Worm (Caenorhabditis elegans) whole organism, L1 larva: ENCODE measurements around the gene faah-3.

Experiments
- C04F5.9 ChIP-seq: sonication (generic microtip); optimal IDR thresholded peaks from 2 replicates; lab custom pipeline; 2016; ENCODE audit warnings: missing genetic modification characterization, missing compliant biosample characterization
- C16A3.4 ChIP-seq: fragments of 150-350 bp; optimal IDR thresholded peaks from 2 replicates; lab custom pipeline; 2014; ENCODE audit warnings: missing biosample characterization, missing genetic modification characterization
- C34B4.2 ChIP-seq: sonication (generic microtip); optimal IDR thresholded peaks from 2 replicates; lab custom pipeline; 2017; ENCODE audit warnings: mild to moderate bottlenecking, missing genetic modification characterization, missing compliant biosample characterization
- F16B12.6 ChIP-seq: fragments of 150-350 bp; optimal IDR thresholded peaks from 2 replicates; lab custom pipeline; 2014; ENCODE audit warnings: missing biosample characterization, missing genetic modification characterization
- Y116A8C.19 ChIP-seq: sonication (generic microtip); optimal IDR thresholded peaks from 2 replicates; lab custom pipeline; 2016; ENCODE audit warnings: missing compliant biosample characterization, missing genetic modification characterization, borderline replicate concordance
- alr-1 ChIP-seq: fragments of 200-800 bp; sonication (Bioruptor generic); optimal IDR thresholded peaks from 2 replicates; lab custom pipeline; 2018; ENCODE audit warnings: borderline replicate concordance, mild to moderate bottlenecking, missing genetic modification characterization, missing compliant biosample characterization
- ama-1 ChIP-seq: fragments of 150-350 bp; optimal IDR thresholded peaks from 2 replicates; lab custom pipeline; 2014
- ceh-63 ChIP-seq: fragments of 200-800 bp; sonication (Bioruptor generic); optimal IDR thresholded peaks from 2 replicates; lab custom pipeline; 2018; ENCODE audit warnings: mild to moderate bottlenecking, missing genetic modification characterization, missing compliant biosample characterization
- ceh-8 ChIP-seq: fragments of 200-800 bp; sonication (Bioruptor generic); optimal IDR thresholded peaks from 2 replicates; lab custom pipeline; 2018; ENCODE audit warnings: mild to moderate bottlenecking, missing genetic modification characterization, moderate library complexity, missing compliant biosample characterization
- ceh-82 ChIP-seq, 3 experiments: fragments of 150-350 bp in 1 of 3; sonication (generic microtip) in 2 of 3; optimal IDR thresholded peaks; 2 replicates each; lab custom pipeline; 2014 to 2017; ENCODE audit warnings: missing biosample characterization in 3 of 3, missing genetic modification characterization in 3 of 3
- ceh-88 ChIP-seq: fragments of 200-800 bp; sonication (Bioruptor generic); IDR thresholded peaks from 2 replicates; pipeline ENCODE4 v1.3.6; 2022; ENCODE audit warnings: missing genetic modification characterization, missing compliant biosample characterization
- ces-1 ChIP-seq: fragments of 150-350 bp; optimal IDR thresholded peaks from 2 replicates; lab custom pipeline; 2014; ENCODE audit warnings: missing biosample characterization, missing genetic modification reagents, missing genetic modification characterization
- dpl-1 ChIP-seq, 3 experiments: fragments of 150-350 bp in 2 of 3; sonication (generic microtip) in 1 of 3; optimal IDR thresholded peaks; 2 replicates each; lab custom pipeline; 2014 to 2017; ENCODE audit warnings: missing biosample characterization in 3 of 3, missing genetic modification characterization in 3 of 3, missing genetic modification reagents in 3 of 3
- dsc-1 ChIP-seq: sonication (generic microtip); optimal IDR thresholded peaks from 2 replicates; lab custom pipeline; 2016; ENCODE audit warnings: mild to moderate bottlenecking, missing genetic modification characterization, missing compliant biosample characterization
- efl-1 ChIP-seq, 4 experiments: fragments of 150-350 bp; optimal IDR thresholded peaks in 3 of 4; peaks in 1 of 4; 1 replicate in 1 of 4; 2 replicates in 3 of 4; lab custom pipeline; 2014; ENCODE audit warnings: missing biosample characterization in 2 of 4, missing genetic modification characterization in 2 of 4, missing genetic modification reagents in 2 of 4
- efl-3 ChIP-seq: fragments of 200-800 bp; sonication (Bioruptor generic); optimal IDR thresholded peaks from 2 replicates; lab custom pipeline; 2018; ENCODE audit warnings: mild to moderate bottlenecking, missing genetic modification characterization, missing compliant biosample characterization
- elt-2 ChIP-seq: sonication (generic microtip); optimal IDR thresholded peaks from 2 replicates; lab custom pipeline; 2016; ENCODE audit warnings: missing genetic modification characterization, mild to moderate bottlenecking, inconsistent platforms, missing compliant biosample characterization, missing genetic modification reagents
- elt-3 ChIP-seq, 6 experiments: fragments of 150-350 bp in 1 of 6; sonication (generic microtip); optimal IDR thresholded peaks; 2 replicates each; lab custom pipeline; 2017 to 2018; ENCODE audit warnings: missing biosample characterization in 6 of 6, missing genetic modification characterization in 6 of 6, inconsistent platforms in 1 of 6
- ets-5 ChIP-seq: fragments of 200-800 bp; sonication (Bioruptor generic); IDR thresholded peaks from 2 replicates; pipeline ENCODE4 v1.3.6; 2022; ENCODE audit warnings: missing genetic modification characterization, missing compliant biosample characterization
- fkh-10 ChIP-seq: sonication (generic microtip); optimal IDR thresholded peaks from 2 replicates; lab custom pipeline; 2017; ENCODE audit warnings: missing biosample characterization, missing genetic modification reagents, missing genetic modification characterization
- fkh-8 ChIP-seq: sonication (generic microtip); optimal IDR thresholded peaks from 2 replicates; lab custom pipeline; 2016; ENCODE audit warnings: mild to moderate bottlenecking, missing genetic modification characterization, missing compliant biosample characterization
- fos-1 ChIP-seq: fragments of 150-350 bp; optimal IDR thresholded peaks from 2 replicates; lab custom pipeline; 2014; ENCODE audit warnings: missing biosample characterization, missing genetic modification characterization
- hlh-17 ChIP-seq: fragments of 200-800 bp; sonication (Bioruptor generic); optimal IDR thresholded peaks from 2 replicates; lab custom pipeline; 2018; ENCODE audit warnings: missing genetic modification characterization, mild to moderate bottlenecking, missing compliant biosample characterization, moderate library complexity, borderline replicate concordance
- hlh-4 ChIP-seq: sonication (generic microtip); optimal IDR thresholded peaks from 2 replicates; lab custom pipeline; 2016; ENCODE audit warnings: mild to moderate bottlenecking, missing genetic modification characterization, missing compliant biosample characterization
- irx-1 ChIP-seq: sonication (generic microtip); optimal IDR thresholded peaks from 2 replicates; lab custom pipeline; 2016; ENCODE audit warnings: missing genetic modification characterization, missing compliant biosample characterization
- isw-1 ChIP-seq: fragments of 200-800 bp; sonication (Bioruptor generic); IDR thresholded peaks from 2 replicates; pipeline ENCODE4 v1.3.6; 2022; ENCODE audit warnings: missing genetic modification characterization, missing compliant biosample characterization
- lir-3 ChIP-seq: sonication (generic microtip); optimal IDR thresholded peaks from 2 replicates; lab custom pipeline; 2016; ENCODE audit warnings: mild to moderate bottlenecking, missing genetic modification characterization, moderate library complexity, missing compliant biosample characterization; ENCODE audit not compliant: poor library complexity
- mab-9 ChIP-seq: fragments of 200-800 bp; sonication (Bioruptor generic); IDR thresholded peaks from 2 replicates; pipeline ENCODE4 v1.3.6; 2022; ENCODE audit warnings: missing genetic modification reagents, missing genetic modification characterization, missing compliant biosample characterization
- mef-2 ChIP-seq: fragments of 150-350 bp; optimal IDR thresholded peaks from 2 replicates; lab custom pipeline; 2014; ENCODE audit warnings: missing biosample characterization, missing genetic modification characterization
- mep-1 ChIP-seq: fragments of 150-350 bp; optimal IDR thresholded peaks from 2 replicates; lab custom pipeline; 2014; ENCODE audit warnings: missing biosample characterization, missing genetic modification characterization
- nhr-11 ChIP-seq: fragments of 150-350 bp; optimal IDR thresholded peaks from 2 replicates; lab custom pipeline; 2014; ENCODE audit warnings: missing biosample characterization, missing genetic modification characterization
- nhr-237 ChIP-seq: fragments of 150-350 bp; optimal IDR thresholded peaks from 2 replicates; lab custom pipeline; 2014; ENCODE audit warnings: missing biosample characterization, missing genetic modification characterization
- nhr-71 ChIP-seq: sonication (generic microtip); optimal IDR thresholded peaks from 2 replicates; lab custom pipeline; 2016; ENCODE audit warnings: mild to moderate bottlenecking, missing genetic modification characterization, moderate library complexity, missing compliant biosample characterization
- nhr-76 ChIP-seq: sonication (generic microtip); optimal IDR thresholded peaks from 2 replicates; lab custom pipeline; 2017; ENCODE audit warnings: missing biosample characterization, missing genetic modification characterization
- nhr-90 ChIP-seq: sonication (generic microtip); optimal IDR thresholded peaks from 2 replicates; lab custom pipeline; 2016; ENCODE audit warnings: mild to moderate bottlenecking, missing genetic modification characterization, missing compliant biosample characterization; ENCODE audit not compliant: poor library complexity
- pqm-1 ChIP-seq: sonication (generic microtip); optimal IDR thresholded peaks from 3 replicates; lab custom pipeline; 2017; ENCODE audit warnings: missing biosample characterization, missing genetic modification characterization
- rnt-1 ChIP-seq: sonication (generic microtip); optimal IDR thresholded peaks from 2 replicates; lab custom pipeline; 2016; ENCODE audit warnings: mild to moderate bottlenecking, missing genetic modification characterization, moderate library complexity, missing compliant biosample characterization
- skn-1 ChIP-seq: fragments of 150-350 bp; optimal IDR thresholded peaks from 2 replicates; lab custom pipeline; 2014; ENCODE audit warnings: missing biosample characterization, missing genetic modification characterization
- snpc-4 ChIP-seq: fragments of 150-350 bp; optimal IDR thresholded peaks from 2 replicates; lab custom pipeline; 2014; ENCODE audit warnings: missing biosample characterization, missing genetic modification characterization
- sox-4 ChIP-seq: sonication (generic microtip); optimal IDR thresholded peaks from 2 replicates; lab custom pipeline; 2016; ENCODE audit warnings: missing genetic modification characterization, missing compliant biosample characterization
- sptf-1 ChIP-seq: fragments of 150-350 bp; optimal IDR thresholded peaks from 2 replicates; lab custom pipeline; 2014; ENCODE audit warnings: missing biosample characterization, missing genetic modification characterization
- tbx-2 ChIP-seq: sonication (generic microtip); optimal IDR thresholded peaks from 2 replicates; lab custom pipeline; 2016; ENCODE audit warnings: missing genetic modification characterization, missing compliant biosample characterization
- unc-130 ChIP-seq: fragments of 150-350 bp; optimal IDR thresholded peaks from 2 replicates; lab custom pipeline; 2017; ENCODE audit warnings: missing biosample characterization, missing genetic modification characterization, inconsistent platforms
- unc-62 ChIP-seq: fragments of 150-350 bp; optimal IDR thresholded peaks from 2 replicates; lab custom pipeline; 2014; ENCODE audit warnings: missing biosample characterization, missing genetic modification reagents, missing genetic modification characterization
- vab-15 ChIP-seq: sonication (generic microtip); optimal IDR thresholded peaks from 2 replicates; lab custom pipeline; 2017; ENCODE audit warnings: missing genotype, mild to moderate bottlenecking, missing genetic modification characterization, missing compliant biosample characterization
- xbp-1 ChIP-seq: sonication (generic microtip); optimal IDR thresholded peaks from 2 replicates; lab custom pipeline; 2016; ENCODE audit warnings: missing genetic modification characterization, missing compliant biosample characterization
- zag-1 ChIP-seq: fragments of 150-350 bp; optimal IDR thresholded peaks from 2 replicates; lab custom pipeline; 2014; ENCODE audit warnings: missing biosample characterization, missing genetic modification characterization
- zip-4 ChIP-seq: fragments of 200-800 bp; sonication (Bioruptor generic); optimal IDR thresholded peaks from 2 replicates; lab custom pipeline; 2018; ENCODE audit warnings: mild to moderate bottlenecking, missing genetic modification characterization, moderate library complexity, missing compliant biosample characterization
- ztf-4 ChIP-seq: fragments of 150-350 bp; optimal IDR thresholded peaks from 2 replicates; lab custom pipeline; 2014; ENCODE audit warnings: missing biosample characterization, missing genetic modification characterization

The faah-3 gene

ce11 chrIV:960177-960576, 14.7 kb upstream of the faah-3 start:
- no peak for TF ChIP-seq skn-1 (tag; lab: Kevin White, UChicago)
- no peak for TF ChIP-seq elt-3 (tag; optimal IDR thresholded peaks at IDR 0.05; lab: Kevin White, UChicago)
- TF ChIP-seq ets-5 (GFP tag; lab: Robert Waterston, UW) = no peak
- TF ChIP-seq dpl-1 (GFP tag; optimal IDR thresholded peaks at IDR 0.05; lab: Kevin White, UChicago) = no peak
- TF ChIP-seq efl-1 (optimal IDR thresholded peaks at IDR 0.05; lab: Kevin White, UChicago) = no peak
- TF ChIP-seq efl-1 (GFP tag; optimal IDR thresholded peaks at IDR 0.05 in 1 of 2; lab: Kevin White, UChicago) = no peak
- no peak for TF ChIP-seq zip-4 (GFP tag; lab: Kevin White, UChicago)
- no peak for TF ChIP-seq mef-2
- no peak for TF ChIP-seq unc-130 (tag; lab: Kevin White, UChicago)
- no peak for TF ChIP-seq irx-1 (tag; lab: Kevin White, UChicago)
- no peak for TF ChIP-seq alr-1 (tag; lab: Kevin White, UChicago)
- TF ChIP-seq fkh-8 (tag; lab: Kevin White, UChicago) = no peak
- no peak for TF ChIP-seq efl-3 (GFP tag; lab: Kevin White, UChicago)
- TF ChIP-seq ztf-4 (tag; lab: Kevin White, UChicago) = no peak
- TF ChIP-seq elt-2 (tag; lab: Kevin White, UChicago) = no peak
- no peak for TF ChIP-seq snpc-4 (tag; lab: Kevin White, UChicago)
- no peak for TF ChIP-seq pqm-1
- no peak for TF ChIP-seq nhr-90 (tag; lab: Kevin White, UChicago)
- TF ChIP-seq nhr-11 (tag; lab: Kevin White, UChicago) = no peak
- TF ChIP-seq C34B4.2 (tag; lab: Kevin White, UChicago) = no peak
- TF ChIP-seq, all 84 proteins: peak for 0

- TF ChIP-seq zag-1 (tag; lab: Kevin White, UChicago) = no peak
- no peak for TF ChIP-seq F16B12.6
- no peak for TF ChIP-seq fos-1 (tag; lab: Kevin White, UChicago)
- no peak for TF ChIP-seq vab-15
- no peak for TF ChIP-seq mef-2
Observed at ce11 chrIV:959221-959620, 13.8 kb upstream of the faah-3 start, which contains the start of gene plx-1. TSS of gene plx-1 (plus strand) at chrIV:959521.

ce11 chrIV:957820-958219, 12.4 kb upstream of the faah-3 start:
- TF ChIP-seq C16A3.4 (peak; percentile 39), sptf-1 (no peak), hlh-4 (no peak), ceh-82 (tag; optimal IDR thresholded peaks at IDR 0.05; lab: Kevin White, UChicago) (peak in 2 of 3 experiments; percentile 3 to 22), nhr-76 (tag; lab: Kevin White, UChicago) (no peak), C04F5.9 (tag; lab: Kevin White, UChicago) (peak; percentile 20), xbp-1 (tag; lab: Kevin White, UChicago) (peak; percentile 42), Y116A8C.19 (tag; lab: Kevin White, UChicago) (no peak), ceh-88 (no peak), ceh-63 (GFP tag; lab: Kevin White, UChicago) (no peak), isw-1 (GFP tag; lab: Robert Waterston, UW) (no peak), mef-2 (no peak), mep-1 (tag; lab: Kevin White, UChicago) (peak; percentile 84), ama-1 (lab: Kevin White, UChicago) (no peak), ces-1 (GFP tag; lab: Kevin White, UChicago) (no peak), sox-4 (tag; lab: Kevin White, UChicago) (no peak), nhr-11 (tag; lab: Kevin White, UChicago) (peak; percentile 36), dsc-1 (tag; lab: Kevin White, UChicago) (peak; percentile 85), lir-3 (tag; lab: Kevin White, UChicago) (no peak), tbx-2 (peak; percentile 61), fkh-10 (no peak), nhr-237 (tag; lab: Kevin White, UChicago) (no peak), mab-9 (no peak), nhr-71 (peak; percentile 92), skn-1 (tag; lab: Kevin White, UChicago) (peak; percentile 4), rnt-1 (peak; percentile 80), efl-3 (GFP tag; lab: Kevin White, UChicago) (peak; percentile 27), ceh-8 (no peak), dpl-1 (GFP tag; optimal IDR thresholded peaks at IDR 0.05; lab: Kevin White, UChicago) (peak; percentile 41 to 59 (median 55)), hlh-17 (GFP tag; lab: Kevin White, UChicago) (no peak), unc-62 (GFP tag; lab: Kevin White, UChicago) (no peak)
